Worm (Caenorhabditis elegans) whole organism, L2 larva: ENCODE measurements around the gene F33C8.2.

Experiments used
- C34F6.9 ChIP-seq: fragments of 150-350 bp; optimal IDR thresholded peaks from 2 replicates; lab custom pipeline; 2014; ENCODE audit warnings: missing biosample characterization, missing genetic modification characterization
- F13H6.1 ChIP-seq: sonication (generic microtip); optimal IDR thresholded peaks from 2 replicates; lab custom pipeline; 2016; ENCODE audit warnings: missing genetic modification characterization, missing compliant biosample characterization
- Y55F3AM.14 ChIP-seq: fragments of 200-800 bp; sonication (Bioruptor generic); optimal IDR thresholded peaks from 2 replicates; lab custom pipeline; 2018; ENCODE audit warnings: mild to moderate bottlenecking, missing genetic modification characterization, missing compliant biosample characterization
- ZK546.5 ChIP-seq: sonication (generic microtip); optimal IDR thresholded peaks from 2 replicates; lab custom pipeline; 2017; ENCODE audit warnings: missing biosample characterization, missing genetic modification characterization
- aly-2 ChIP-seq: fragments of 150-350 bp; optimal IDR thresholded peaks from 2 replicates; lab custom pipeline; 2014; ENCODE audit warnings: missing biosample characterization, missing genetic modification characterization
- ama-1 ChIP-seq: fragments of 150-350 bp; optimal IDR thresholded peaks from 2 replicates; lab custom pipeline; 2018; ENCODE audit warnings: inconsistent platforms
- blmp-1 ChIP-seq: sonication (generic microtip); optimal IDR thresholded peaks from 2 replicates; lab custom pipeline; 2017; ENCODE audit warnings: missing genetic modification characterization, mild to moderate bottlenecking, missing compliant biosample characterization, antibody characterized with exemption, moderate library complexity; ENCODE audit not compliant: insufficient read depth
- ceh-16 ChIP-seq: fragments of 150-350 bp; optimal IDR thresholded peaks from 2 replicates; lab custom pipeline; 2014; ENCODE audit warnings: missing biosample characterization, missing genetic modification characterization
- crh-2 ChIP-seq: sonication (generic microtip); optimal IDR thresholded peaks from 2 replicates; lab custom pipeline; 2017; ENCODE audit warnings: missing biosample characterization, missing genetic modification characterization
- egl-27 ChIP-seq: sonication (generic microtip); optimal IDR thresholded peaks from 3 replicates; lab custom pipeline; 2017; ENCODE audit warnings: missing biosample characterization, missing genetic modification reagents, missing genetic modification characterization
- elt-1 ChIP-seq: fragments of 150-350 bp; optimal IDR thresholded peaks from 2 replicates; lab custom pipeline; 2014; ENCODE audit warnings: missing biosample characterization, missing genetic modification characterization
- fos-1 ChIP-seq: fragments of 150-350 bp; optimal IDR thresholded peaks from 2 replicates; lab custom pipeline; 2014; ENCODE audit warnings: missing biosample characterization, missing genetic modification characterization
- gmeb-1 ChIP-seq: fragments of 150-350 bp; optimal IDR thresholded peaks from 2 replicates; lab custom pipeline; 2014; ENCODE audit warnings: missing biosample characterization, missing genetic modification characterization
- lin-11 ChIP-seq: fragments of 150-350 bp; sonication (generic microtip); optimal IDR thresholded peaks from 2 replicates; lab custom pipeline; 2014; ENCODE audit warnings: missing biosample characterization, missing genetic modification characterization, inconsistent platforms, mixed read lengths
- lin-13 ChIP-seq: fragments of 150-350 bp; optimal IDR thresholded peaks from 2 replicates; lab custom pipeline; 2014; ENCODE audit warnings: missing biosample characterization, missing genetic modification reagents, missing genetic modification characterization
- lsy-2 ChIP-seq, 2 experiments: fragments of 150-350 bp in 1 of 2; sonication (generic microtip) in 1 of 2; optimal IDR thresholded peaks; 2 replicates each; lab custom pipeline; 2014 to 2017; ENCODE audit warnings: missing biosample characterization in 2 of 2, missing genetic modification characterization in 2 of 2
- mab-5 ChIP-seq: fragments of 150-350 bp; optimal IDR thresholded peaks from 2 replicates; lab custom pipeline; 2014; ENCODE audit warnings: missing biosample characterization, missing genetic modification characterization
- mbf-1 ChIP-seq: sonication (generic microtip); optimal IDR thresholded peaks from 2 replicates; lab custom pipeline; 2017; ENCODE audit warnings: missing biosample characterization, missing genetic modification characterization
- nhr-10 ChIP-seq: sonication (generic microtip); optimal IDR thresholded peaks from 2 replicates; lab custom pipeline; 2017; ENCODE audit warnings: missing biosample characterization, missing genetic modification characterization
- nhr-129 ChIP-seq: fragments of 150-350 bp; optimal IDR thresholded peaks from 2 replicates; lab custom pipeline; 2014; ENCODE audit warnings: missing biosample characterization, missing genetic modification characterization
- nhr-21 ChIP-seq: fragments of 150-350 bp; optimal IDR thresholded peaks from 2 replicates; lab custom pipeline; 2014; ENCODE audit warnings: missing biosample characterization, missing genetic modification characterization
- nhr-23 ChIP-seq: fragments of 150-350 bp; optimal IDR thresholded peaks from 2 replicates; lab custom pipeline; 2014; ENCODE audit warnings: missing biosample characterization, missing genetic modification reagents, missing genetic modification characterization
- nhr-237 ChIP-seq: fragments of 150-350 bp; optimal IDR thresholded peaks from 2 replicates; lab custom pipeline; 2014; ENCODE audit warnings: missing biosample characterization, missing genetic modification characterization
- nhr-25 ChIP-seq: fragments of 150-350 bp; sonication (generic microtip); optimal IDR thresholded peaks from 3 replicates; lab custom pipeline; 2014; ENCODE audit warnings: missing biosample characterization, missing genetic modification characterization
- nhr-6 ChIP-seq: fragments of 150-350 bp; optimal IDR thresholded peaks from 2 replicates; lab custom pipeline; 2014; ENCODE audit warnings: missing biosample characterization, missing genetic modification characterization
- peb-1 ChIP-seq: fragments of 150-350 bp; optimal IDR thresholded peaks from 2 replicates; lab custom pipeline; 2014; ENCODE audit warnings: missing biosample characterization, missing genetic modification characterization
- sma-3 ChIP-seq: sonication (generic microtip); optimal IDR thresholded peaks from 2 replicates; lab custom pipeline; 2016; ENCODE audit warnings: missing genetic modification reagents, missing genetic modification characterization, missing compliant biosample characterization
- sma-9 ChIP-seq, 2 experiments: fragments of 150-350 bp in 1 of 2; sonication (generic microtip) in 1 of 2; optimal IDR thresholded peaks; 2 replicates each; lab custom pipeline; 2014 to 2016; ENCODE audit warnings: missing genetic modification characterization in 2 of 2, mild to moderate bottlenecking in 1 of 2, missing biosample characterization in 1 of 2, missing compliant biosample characterization in 1 of 2, missing genetic modification reagents in 1 of 2, moderate library complexity in 1 of 2
- snpc-4 ChIP-seq: fragments of 150-350 bp; optimal IDR thresholded peaks from 2 replicates; lab custom pipeline; 2014; ENCODE audit warnings: missing biosample characterization, missing genetic modification characterization
- unc-39 ChIP-seq: fragments of 150-350 bp; optimal IDR thresholded peaks from 2 replicates; lab custom pipeline; 2014; ENCODE audit warnings: missing biosample characterization, missing genetic modification characterization
- unc-55 ChIP-seq: fragments of 150-350 bp; sonication (generic microtip); optimal IDR thresholded peaks from 3 replicates; lab custom pipeline; 2014; ENCODE audit warnings: missing biosample characterization, missing genetic modification reagents, missing genetic modification characterization
- zag-1 ChIP-seq: fragments of 150-350 bp; optimal IDR thresholded peaks from 2 replicates; lab custom pipeline; 2014; ENCODE audit warnings: missing biosample characterization, missing genetic modification characterization
- ztf-11 ChIP-seq: sonication (generic microtip); optimal IDR thresholded peaks from 2 replicates; lab custom pipeline; 2017; ENCODE audit warnings: missing biosample characterization, missing genetic modification characterization

The F33C8.2 gene

DNA sequence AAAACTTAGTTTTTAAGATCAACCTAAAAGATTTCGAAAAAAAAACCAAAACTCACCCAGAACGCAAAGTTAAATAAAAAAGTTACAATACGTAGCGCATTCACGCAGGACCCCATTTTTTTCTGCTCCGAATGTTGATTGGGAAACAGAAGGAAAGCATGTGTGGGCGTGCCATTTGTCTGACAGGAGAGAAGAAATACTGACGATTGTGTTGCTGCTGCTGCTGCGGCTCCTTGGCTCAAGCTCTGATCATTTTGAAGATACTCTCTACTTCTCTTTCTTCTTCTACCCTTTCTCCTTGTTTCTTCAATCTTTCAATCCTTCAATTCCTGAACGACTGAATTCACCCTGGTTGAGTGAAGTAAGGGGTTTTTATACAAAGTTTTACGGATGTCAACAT lies 8.1 kb downstream of the F33C8.2 start, which contains the start of gene tsp-8:
Gene tsp-8, minus strand, starts transcription at position 185 of the 400 bp plus-strand sequence.
- no peak for TF ChIP-seq egl-27
- TF ChIP-seq nhr-129 (tag; lab: Kevin White, UChicago) = peak; percentile 20

DNA sequence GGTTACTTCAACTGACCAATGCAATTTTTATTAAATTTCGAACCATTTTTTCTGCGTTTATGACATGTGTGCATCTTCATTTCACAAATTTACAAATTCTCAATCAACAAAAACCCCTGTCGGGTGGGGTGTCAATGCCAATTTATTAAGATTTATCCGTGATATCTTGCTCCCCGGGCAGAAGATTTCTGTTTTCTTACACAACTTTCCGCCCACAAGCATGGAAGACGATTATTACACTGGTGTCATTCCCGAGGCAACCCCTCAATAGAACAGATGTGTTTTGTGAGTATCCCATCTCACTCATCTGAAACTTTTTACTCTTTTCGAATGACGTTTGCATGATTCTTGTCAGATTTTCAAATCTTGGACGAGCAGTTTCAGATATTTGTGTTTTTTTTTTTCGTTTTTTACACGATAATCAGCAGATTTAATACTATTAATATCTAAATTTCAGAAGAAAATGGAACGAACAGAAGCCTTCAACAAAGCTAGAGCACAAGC lies 10.7 kb downstream of the F33C8.2 start, which contains the start of gene F33C8.4:
Gene F33C8.4, plus strand, starts transcription at position 454 of the 504 bp plus-strand sequence.
- TF ChIP-seq nhr-237 (tag; lab: Kevin White, UChicago) (no peak), aly-2 (tag; lab: Kevin White, UChicago) (no peak), egl-27 (no peak), Y55F3AM.14 (no peak), mbf-1 (tag; lab: Kevin White, UChicago) (no peak), nhr-129 (tag; lab: Kevin White, UChicago) (peak; percentile 0), sma-3 (GFP tag; lab: Kevin White, UChicago) (no peak), F13H6.1 (tag; lab: Kevin White, UChicago) (peak; percentile 47), peb-1 (no peak), nhr-10 (tag; lab: Kevin White, UChicago) (no peak), lin-13 (GFP tag; lab: Kevin White, UChicago) (no peak), mab-5 (tag; lab: Kevin White, UChicago) (no peak), lin-11 (tag; lab: Kevin White, UChicago) (no peak), crh-2 (no peak), sma-9 (GFP tag; optimal IDR thresholded peaks at IDR 0.05; lab: Kevin White, UChicago) (peak; percentile 44), sma-9 (tag; optimal IDR thresholded peaks at IDR 0.05; lab: Kevin White, UChicago) (no peak), elt-1 (no peak), nhr-6 (tag; lab: Kevin White, UChicago) (no peak), ama-1 (no peak), fos-1 (tag; lab: Kevin White, UChicago) (no peak)

DNA sequence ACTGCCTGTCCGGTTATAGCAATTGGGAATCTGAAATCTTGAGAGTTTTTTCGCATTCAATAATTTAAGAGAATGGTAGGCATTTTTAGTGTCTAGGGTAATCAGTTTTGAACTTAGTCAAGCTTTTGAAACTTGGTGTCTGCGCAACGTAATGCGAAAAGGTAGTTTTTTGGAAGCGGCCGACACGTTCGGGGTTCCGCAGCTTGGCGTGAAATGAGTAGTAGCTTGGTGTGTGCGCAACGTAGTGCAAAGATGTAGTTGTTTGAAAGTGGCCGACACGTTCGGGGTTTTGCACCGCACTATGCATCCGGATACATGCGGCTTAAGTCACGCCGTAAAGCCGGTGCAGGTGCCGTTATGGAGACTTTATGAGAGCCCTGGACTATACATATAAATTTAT lies 15.0 kb downstream of the F33C8.2 start:
- TF ChIP-seq sma-9 (GFP tag; optimal IDR thresholded peaks at IDR 0.05; lab: Kevin White, UChicago) = no peak
- no peak for TF ChIP-seq sma-9 (tag; optimal IDR thresholded peaks at IDR 0.05; lab: Kevin White, UChicago)
- peak; percentile 16 for TF ChIP-seq snpc-4 (tag; lab: Kevin White, UChicago)

DNA sequence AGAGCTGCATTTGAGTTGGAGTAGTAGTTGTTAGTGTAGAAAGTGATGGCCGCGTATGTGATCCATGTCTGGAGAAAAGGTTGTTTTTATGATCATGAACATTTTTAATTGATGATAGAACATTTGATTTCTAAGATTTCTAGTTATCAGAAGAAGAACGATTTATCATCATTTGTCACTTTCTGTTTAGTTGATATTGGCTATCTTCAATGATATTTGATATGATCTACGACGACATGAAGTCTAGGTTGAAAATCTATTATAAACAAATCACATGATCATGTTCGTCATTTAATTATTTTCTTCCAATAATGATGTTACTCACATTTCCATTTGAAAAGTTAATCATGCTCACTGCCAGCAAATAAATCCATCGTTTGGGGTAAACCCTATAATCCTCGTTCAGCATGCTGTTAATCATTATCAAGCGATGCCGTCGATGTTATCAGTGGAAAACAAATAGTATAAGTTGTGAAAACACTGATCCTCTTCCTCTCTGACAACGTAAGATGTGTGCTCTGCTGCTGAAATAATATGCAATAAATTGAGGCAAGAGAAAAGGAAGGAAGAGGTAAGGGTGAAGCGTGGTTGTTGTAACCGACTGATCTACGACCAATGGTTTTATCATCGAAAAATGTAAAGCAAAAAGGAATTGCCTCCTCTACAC lies 15.9 kb downstream of the F33C8.2 start:
- no peak for TF ChIP-seq egl-27
- TF ChIP-seq fos-1 (tag; lab: Kevin White, UChicago) = peak; percentile 5
- TF ChIP-seq zag-1 (tag; lab: Kevin White, UChicago) = no peak
- TF ChIP-seq lsy-2 (tag; optimal IDR thresholded peaks at IDR 0.05; lab: Kevin White, UChicago) = peak in 1 of 2 experiments; percentile 4
- peak; percentile 53 for TF ChIP-seq blmp-1 (tag; lab: Kevin White, UChicago)
- no peak for TF ChIP-seq lin-11 (tag; lab: Kevin White, UChicago)
- TF ChIP-seq ceh-16 (tag; lab: Kevin White, UChicago) = no peak
- TF ChIP-seq aly-2 (tag; lab: Kevin White, UChicago) = no peak
- TF ChIP-seq gmeb-1 (tag; lab: Kevin White, UChicago) = peak; percentile 12
- TF ChIP-seq nhr-21 (tag; lab: Kevin White, UChicago) = peak; percentile 49
- peak; percentile 66 for TF ChIP-seq nhr-25
- TF ChIP-seq sma-3 (GFP tag; lab: Kevin White, UChicago) = peak; percentile 56
- no peak for TF ChIP-seq crh-2

DNA sequence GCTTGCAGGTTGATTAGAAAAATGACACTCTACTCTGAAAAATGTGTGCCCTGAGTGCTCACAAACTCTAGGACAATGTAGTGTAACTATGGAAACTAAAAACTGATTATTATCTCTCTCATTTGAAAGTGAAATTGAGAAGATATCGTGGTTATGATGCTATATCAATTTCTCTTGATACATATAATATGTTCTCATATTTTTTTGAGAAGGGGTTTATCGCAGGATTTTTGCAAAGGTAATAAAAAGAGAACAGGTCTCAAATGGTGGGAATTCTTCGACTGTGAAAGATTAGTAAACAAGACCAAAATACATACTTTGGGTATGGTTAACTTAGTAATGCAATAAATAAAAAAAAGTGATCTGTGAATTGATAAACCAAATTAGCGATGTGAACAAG lies 16.4 kb downstream of the F33C8.2 start:
- TF ChIP-seq unc-39 (tag; lab: Kevin White, UChicago) (no peak), peb-1 (no peak), C34F6.9 (tag; lab: Kevin White, UChicago) (no peak), nhr-23 (no peak), unc-55 (GFP tag; lab: Kevin White, UChicago) (no peak), egl-27 (no peak), ZK546.5 (no peak), ztf-11 (tag; lab: Kevin White, UChicago) (no peak)
